Fruit fly (Drosophila melanogaster): ENCODE results near the gene CG9389.

The CG9389 gene

dm6 chr3L:21297703-21298102 lies 27.3 kb upstream of the CG9389 start, which contains the start of gene Edg78E:
Edg78E (minus strand) TSS chr3L:21297803.
- TF ChIP-seq Myc (optimal IDR thresholded peaks at IDR 0.05) = no peak
- TF ChIP-seq ttk (optimal IDR thresholded peaks at IDR 0.05) = no peak

- TF ChIP-seq insv (optimal IDR thresholded peaks at IDR 0.05) (no peak), h (optimal IDR thresholded peaks at IDR 0.05) (no peak), Sin3A (optimal IDR thresholded peaks at IDR 0.05) (no peak), ttk (optimal IDR thresholded peaks at IDR 0.05) (no peak)
These were observed 23.8 kb upstream of the CG9389 start, which contains the start of gene Cpr78Cb for dm6 chr3L:21294202-21294601. Cpr78Cb (plus strand) TSS chr3L:21294492.

- TF ChIP-seq Sin3A (optimal IDR thresholded peaks at IDR 0.05) (no peak), insv (optimal IDR thresholded peaks at IDR 0.05) (no peak), ttk (optimal IDR thresholded peaks at IDR 0.05) (no peak), h (optimal IDR thresholded peaks at IDR 0.05) (no peak), Myc (optimal IDR thresholded peaks at IDR 0.05) (no peak), psq (optimal IDR thresholded peaks at IDR 0.05) (no peak)
These were observed 22.3 kb upstream of the CG9389 start, which contains the start of gene Cpr78Ca for dm6 chr3L:21292700-21293099. Cpr78Ca (minus strand) TSS chr3L:21292800.

dm6 chr3L:21291055-21291454 lies 20.7 kb upstream of the CG9389 start:
- TF ChIP-seq Sin3A (optimal IDR thresholded peaks at IDR 0.05) (no peak), psq (optimal IDR thresholded peaks at IDR 0.05) (no peak), insv (optimal IDR thresholded peaks at IDR 0.05) (no peak), h (optimal IDR thresholded peaks at IDR 0.05) (no peak), ttk (optimal IDR thresholded peaks at IDR 0.05) (no peak), Myc (optimal IDR thresholded peaks at IDR 0.05) (no peak)

- no peak for TF ChIP-seq insv (optimal IDR thresholded peaks at IDR 0.05)
- TF ChIP-seq ttk (optimal IDR thresholded peaks at IDR 0.05) = no peak
- no peak for TF ChIP-seq h (optimal IDR thresholded peaks at IDR 0.05)
- no peak for TF ChIP-seq Myc (optimal IDR thresholded peaks at IDR 0.05)
These were observed 20.0 kb upstream of the CG9389 start for dm6 chr3L:21290336-21290735.

dm6 chr3L:21285639-21286338 lies 15.4 kb upstream of the CG9389 start, which contains the start of the genes CG12974 and pzg:
CG12974 (minus strand) TSS chr3L:21285962.
pzg (plus strand) TSS chr3L:21286099.
- TF ChIP-seq h (optimal IDR thresholded peaks at IDR 0.05) = no peak
- TF ChIP-seq insv (optimal IDR thresholded peaks at IDR 0.05) = no peak
- no peak for TF ChIP-seq Sin3A (optimal IDR thresholded peaks at IDR 0.05)
- no peak for TF ChIP-seq Myc (optimal IDR thresholded peaks at IDR 0.05)
- no peak for TF ChIP-seq psq (optimal IDR thresholded peaks at IDR 0.05)
- TF ChIP-seq ttk (optimal IDR thresholded peaks at IDR 0.05) = no peak

- TF ChIP-seq Sin3A (optimal IDR thresholded peaks at IDR 0.05) = no peak
- TF ChIP-seq insv (optimal IDR thresholded peaks at IDR 0.05) = no peak
- no peak for TF ChIP-seq h (optimal IDR thresholded peaks at IDR 0.05)
- TF ChIP-seq Myc (optimal IDR thresholded peaks at IDR 0.05) = no peak
- TF ChIP-seq psq (optimal IDR thresholded peaks at IDR 0.05) = no peak
- TF ChIP-seq ttk (optimal IDR thresholded peaks at IDR 0.05) = no peak
These were observed 14.6 kb upstream of the CG9389 start for dm6 chr3L:21284720-21285638.

dm6 chr3L:21283795-21284194 lies 13.4 kb upstream of the CG9389 start:
- no peak for TF ChIP-seq ttk (optimal IDR thresholded peaks at IDR 0.05)

dm6 chr3L:21282741-21283140 lies 12.4 kb upstream of the CG9389 start:
- TF ChIP-seq ttk (optimal IDR thresholded peaks at IDR 0.05) (no peak), Sin3A (optimal IDR thresholded peaks at IDR 0.05) (no peak), insv (optimal IDR thresholded peaks at IDR 0.05) (no peak), h (optimal IDR thresholded peaks at IDR 0.05) (no peak), Myc (optimal IDR thresholded peaks at IDR 0.05) (no peak), psq (optimal IDR thresholded peaks at IDR 0.05) (no peak)

- TF ChIP-seq h (optimal IDR thresholded peaks at IDR 0.05) = no peak
- no peak for TF ChIP-seq Myc (optimal IDR thresholded peaks at IDR 0.05)
- TF ChIP-seq Sin3A (optimal IDR thresholded peaks at IDR 0.05) = no peak
- TF ChIP-seq insv (optimal IDR thresholded peaks at IDR 0.05) = no peak
- no peak for TF ChIP-seq psq (optimal IDR thresholded peaks at IDR 0.05)
- TF ChIP-seq ttk (optimal IDR thresholded peaks at IDR 0.05) = no peak
These were observed 11.3 kb upstream of the CG9389 start for dm6 chr3L:21281706-21282105.

- TF ChIP-seq ttk (optimal IDR thresholded peaks at IDR 0.05) (no peak), h (optimal IDR thresholded peaks at IDR 0.05) (no peak), psq (optimal IDR thresholded peaks at IDR 0.05) (no peak), Sin3A (optimal IDR thresholded peaks at IDR 0.05) (no peak), insv (optimal IDR thresholded peaks at IDR 0.05) (no peak), Myc (optimal IDR thresholded peaks at IDR 0.05) (no peak)
These were observed 10.8 kb upstream of the CG9389 start, which contains the start of gene ppl for dm6 chr3L:21280996-21281691. ppl (minus strand) TSS chr3L:21281506.
